Worm (Caenorhabditis elegans) whole organism, young adult: ENCODE measurements around the gene F26F4.9.
A peak's percentile ranks its signal among the peaks of the same experiment; 100 is the strongest.

ENCODE experiments used
- F49E8.2 ChIP-seq: sonication (generic microtip); optimal IDR thresholded peaks from 3 replicates; lab custom pipeline; 2017; ENCODE audit warnings: missing genetic modification characterization, mild to moderate bottlenecking, missing compliant biosample characterization, antibody characterized with exemption, moderate library complexity; ENCODE audit not compliant: insufficient read depth
- F57C9.4 ChIP-seq: sonication (generic microtip); optimal IDR thresholded peaks from 2 replicates; lab custom pipeline; 2017; ENCODE audit warnings: mild to moderate bottlenecking, missing genetic modification characterization, missing compliant biosample characterization
- Y53G8AR.9 ChIP-seq: fragments of 200-800 bp; sonication (Bioruptor generic); conservative IDR thresholded peaks from 2 replicates; pipeline ENCODE4 v1.3.6; 2022; ENCODE audit warnings: missing genetic modification reagents, missing genetic modification characterization, missing compliant biosample characterization
- ama-1 ChIP-seq, 3 experiments: fragments of 150-350 bp in 1 of 3; sonication (generic microtip) in 2 of 3; optimal IDR thresholded peaks; 2 replicates each; lab custom pipeline; 2014 to 2018; ENCODE audit warnings: missing biosample characterization in 2 of 3, missing genetic modification characterization in 2 of 3, missing genetic modification reagents in 2 of 3
- madf-6 ChIP-seq: fragments of 200-800 bp; sonication (Bioruptor generic); IDR thresholded peaks from 2 replicates; pipeline ENCODE4 v1.3.6; 2022; ENCODE audit warnings: missing genetic modification reagents, missing genetic modification characterization, missing compliant biosample characterization
- snpc-3.4 ChIP-seq: sonication (generic microtip); optimal IDR thresholded peaks from 2 replicates; lab custom pipeline; 2017; ENCODE audit warnings: missing genetic modification characterization, mild to moderate bottlenecking, missing compliant biosample characterization, antibody characterized with exemption, moderate library complexity, missing genotype, missing genetic modification reagents

DNA sequence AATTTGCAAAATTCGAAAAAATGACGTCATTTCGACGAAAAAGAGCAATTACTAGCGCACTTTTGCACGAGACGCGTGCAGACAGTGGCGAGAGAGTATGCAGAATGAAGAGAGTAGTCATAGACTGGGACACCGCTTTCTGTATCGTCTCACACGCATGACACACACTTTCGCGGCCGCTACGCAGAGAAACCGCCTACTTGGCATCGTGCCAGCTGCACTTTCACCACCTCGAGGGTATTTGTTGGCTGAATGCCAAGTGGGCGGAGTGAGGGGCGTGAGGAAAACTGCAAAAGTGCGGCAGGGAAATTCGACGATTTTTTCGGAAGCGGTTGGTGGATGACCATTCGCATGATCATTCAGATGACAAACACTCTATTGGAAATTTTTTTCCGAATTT, 12.6 kb downstream of the F26F4.9 start:
- TF ChIP-seq snpc-3.4 (tag; lab: Kevin White, UChicago) = no peak
- TF ChIP-seq F57C9.4 (tag; lab: Kevin White, UChicago) = peak; percentile 58
- TF ChIP-seq F49E8.2 (tag; lab: Kevin White, UChicago) = peak; percentile 6
- TF ChIP-seq Y53G8AR.9 (GFP tag; lab: Robert Waterston, UW) = peak; percentile 96
- TF ChIP-seq madf-6 (GFP tag; lab: Robert Waterston, UW) = peak; percentile 78
- TF ChIP-seq ama-1 (optimal IDR thresholded peaks at IDR 0.05; lab: Kevin White, UChicago) = no peak
- TF ChIP-seq ama-1 (GFP tag; optimal IDR thresholded peaks at IDR 0.05; lab: Kevin White, UChicago) = no peak
